Fruit fly (Drosophila melanogaster): ENCODE data around the gene Hem.

DNA sequence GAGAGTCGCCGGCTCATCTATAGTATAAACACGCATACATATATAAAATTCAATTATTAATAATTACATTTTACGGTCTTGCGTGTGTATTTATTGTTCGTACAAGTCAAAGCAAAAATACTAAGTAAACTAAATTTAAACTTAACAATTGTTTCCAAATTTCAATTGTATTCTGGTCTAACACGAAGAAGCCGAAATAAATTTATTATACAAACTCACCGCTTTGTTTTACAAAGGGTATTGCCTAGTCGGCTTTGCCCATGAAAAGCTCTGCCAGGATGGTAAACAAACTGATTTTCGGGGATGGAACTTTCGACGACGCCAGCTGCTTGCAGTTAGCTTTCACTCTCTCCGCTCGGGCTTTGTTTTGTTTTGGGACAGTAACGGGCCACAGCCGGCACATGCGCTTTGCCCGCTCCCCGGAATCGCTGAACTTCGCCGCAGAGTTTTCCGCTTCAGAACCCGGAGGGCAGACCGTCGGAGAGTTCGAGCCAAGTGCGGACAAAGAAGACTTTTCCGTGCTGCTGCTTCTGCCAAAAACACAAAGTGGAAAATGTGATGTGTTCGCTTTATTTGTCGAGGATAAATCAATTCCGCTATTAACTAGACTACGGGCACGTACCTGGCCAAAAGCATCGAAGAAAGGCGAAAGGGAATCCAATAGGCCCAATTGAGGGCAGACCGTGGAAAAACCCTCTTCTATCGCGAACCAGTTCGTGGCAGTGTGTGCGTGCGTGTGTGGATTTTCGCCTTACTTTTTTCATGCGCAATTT, 14.3 kb downstream of the Hem start, which contains the start of gene Srpk79D:
- TF ChIP-seq ttk (optimal IDR thresholded peaks at IDR 0.05) (no peak), h (optimal IDR thresholded peaks at IDR 0.05) (no peak), psq (optimal IDR thresholded peaks at IDR 0.05) (no peak), insv (optimal IDR thresholded peaks at IDR 0.05) (no peak)

Measured in Kc167 (cell line).